Fruit fly (Drosophila melanogaster) whole organism, wandering third instar larva: ENCODE results near the gene CG46430.

Experiments used
- Jra ChIP-seq: sonication (Bioruptor generic); optimal IDR thresholded peaks from 2 replicates; lab custom pipeline; 2016; ENCODE audit warnings: missing biosample characterization, missing genetic modification characterization
- OdsH ChIP-seq: fragments of 200-800 bp; sonication (Bioruptor generic); optimal IDR thresholded peaks from 2 replicates; lab custom pipeline; 2016; ENCODE audit warnings: missing biosample characterization, mild to moderate bottlenecking, missing genetic modification characterization
- Rel ChIP-seq, 2 experiments: fragments of 200-800 bp; sonication (Bioruptor generic) in 1 of 2; optimal IDR thresholded peaks; 2 replicates in 1 of 2; 3 replicates in 1 of 2; lab custom pipeline; 2016 to 2019; ENCODE audit warnings: mild to moderate bottlenecking in 2 of 2, missing biosample characterization in 2 of 2, missing genetic modification characterization in 2 of 2, moderate library complexity in 1 of 2
- Sp1 ChIP-seq: fragments of 200-800 bp; sonication (Bioruptor generic); optimal IDR thresholded peaks from 3 replicates; lab custom pipeline; 2019; ENCODE audit warnings: missing biosample characterization, mild to moderate bottlenecking, missing genetic modification characterization, moderate library complexity
- dmrt93B ChIP-seq: fragments of 200-800 bp; sonication (Bioruptor generic); optimal IDR thresholded peaks from 2 replicates; lab custom pipeline; 2018; ENCODE audit warnings: missing biosample characterization, mild to moderate bottlenecking, missing genetic modification characterization
- pan ChIP-seq: fragments of >200 bp; optimal IDR thresholded peaks from 2 replicates; lab custom pipeline; 2017
- psq ChIP-seq: fragments of 200-800 bp; sonication (Bioruptor generic); optimal IDR thresholded peaks from 3 replicates; lab custom pipeline; 2017; ENCODE audit warnings: missing biosample characterization, mild to moderate bottlenecking, missing genetic modification characterization, moderate library complexity
- usp ChIP-seq: fragments of >200 bp; optimal IDR thresholded peaks from 2 replicates; lab custom pipeline; 2017; ENCODE audit warnings: missing biosample characterization, missing genetic modification characterization

DNA sequence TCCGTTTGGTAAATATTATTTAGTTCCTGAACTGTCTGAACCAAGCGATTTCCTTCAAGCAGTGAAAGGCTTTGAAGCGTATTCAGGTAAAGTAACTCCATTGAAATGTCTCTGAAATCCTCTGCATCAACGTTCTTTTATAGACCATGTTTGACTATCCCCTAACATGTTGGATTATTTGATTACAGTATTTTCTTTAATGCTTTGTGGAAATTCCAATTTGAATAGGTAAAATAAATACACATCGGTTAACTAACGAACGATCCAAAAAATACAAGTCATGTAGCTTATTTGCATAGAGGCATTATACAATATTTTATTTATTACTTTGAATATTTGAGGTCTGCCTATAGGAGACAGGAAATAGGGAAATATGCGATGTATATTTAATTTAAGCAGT, 46.4 kb upstream of the CG46430 start, which contains the start of gene Ir67b:
- TF ChIP-seq usp (GFP tag; lab: Kevin White, UChicago), result no peak
- no peak for TF ChIP-seq Sp1 (GFP tag; lab: Kevin White, UChicago)
- TF ChIP-seq Rel (GFP tag; optimal IDR thresholded peaks at IDR 0.05; lab: Kevin White, UChicago), result no peak
- TF ChIP-seq Rel (tag; optimal IDR thresholded peaks at IDR 0.05; lab: Kevin White, UChicago), result no peak
- no peak for TF ChIP-seq Jra (GFP tag; lab: Kevin White, UChicago)
- no peak for TF ChIP-seq OdsH (GFP tag; lab: Kevin White, UChicago)
- no peak for TF ChIP-seq psq
- TF ChIP-seq pan (lab: Kevin White, UChicago), result no peak
- TF ChIP-seq dmrt93B (GFP tag; lab: Kevin White, UChicago), result no peak
